Fruit fly (Drosophila melanogaster): ENCODE measurements around the gene MED7.

DNA sequence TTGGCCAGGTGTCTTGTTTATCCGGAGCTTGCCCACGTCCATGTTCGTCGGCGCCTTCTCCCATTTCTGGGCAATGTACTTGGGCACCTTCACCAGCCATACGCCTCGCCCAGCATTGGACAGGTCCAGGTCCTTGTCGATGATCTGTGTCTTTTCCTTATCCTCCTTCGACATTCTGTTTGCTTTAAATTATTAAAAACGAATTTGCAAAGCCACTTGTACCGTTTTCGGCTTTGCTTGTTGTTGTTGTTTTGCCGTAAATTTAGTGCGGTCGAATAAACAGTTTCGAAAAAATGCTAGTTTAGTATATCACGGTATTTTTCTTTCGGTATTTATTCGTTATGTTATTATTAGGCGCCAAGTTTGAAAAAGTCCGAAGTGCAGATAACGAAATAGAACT is 6.7 kb upstream of the MED7 start, which contains the start of gene TfIIFbeta:
- TF ChIP-seq HmgD (GFP tag; optimal IDR thresholded peaks at IDR 0.05) (no peak), gt (GFP tag; IDR thresholded peaks at IDR 0.05) (no peak), Sin3A (optimal IDR thresholded peaks at IDR 0.05) (no peak), Ssrp (tag; optimal IDR thresholded peaks at IDR 0.05) (no peak), Trl (optimal IDR thresholded peaks at IDR 0.05) (no peak), Trl (GFP tag; optimal IDR thresholded peaks at IDR 0.05) (no peak), HLH3B (GFP tag; IDR thresholded peaks at IDR 0.05) (no peak)

Data from whole organism, embryonic.